Worm (Caenorhabditis elegans) whole organism, mixed stage, embryonic: ENCODE results near the gene Y43C5A.2.
A peak's percentile ranks its signal among the peaks of the same experiment; 100 is the strongest.

Experiments used
- M03D4.4 ChIP-seq: sonication (generic microtip); optimal IDR thresholded peaks from 2 replicates; lab custom pipeline; 2017; ENCODE audit warnings: mild to moderate bottlenecking, missing genetic modification characterization, missing compliant biosample characterization
- bed-3 ChIP-seq: fragments of 200-800 bp; sonication (Bioruptor generic); optimal IDR thresholded peaks from 3 replicates; lab custom pipeline; 2018; ENCODE audit warnings: mild to moderate bottlenecking, missing genetic modification characterization, moderate library complexity, missing compliant biosample characterization
- blmp-1 ChIP-seq: fragments of 150-350 bp; optimal IDR thresholded peaks from 2 replicates; lab custom pipeline; 2014; ENCODE audit warnings: missing biosample characterization, missing genetic modification characterization
- ceh-39 ChIP-seq: fragments of 150-350 bp; optimal IDR thresholded peaks from 2 replicates; lab custom pipeline; 2014; ENCODE audit warnings: missing biosample characterization, missing genetic modification characterization
- ceh-43 ChIP-seq: fragments of 200-800 bp; sonication (Bioruptor generic); optimal IDR thresholded peaks from 2 replicates; lab custom pipeline; 2018; ENCODE audit warnings: mild to moderate bottlenecking, missing genetic modification characterization, moderate library complexity, missing compliant biosample characterization
- ceh-83 ChIP-seq: fragments of 200-800 bp; sonication (Bioruptor generic); optimal IDR thresholded peaks from 2 replicates; lab custom pipeline; 2018; ENCODE audit warnings: mild to moderate bottlenecking, missing genetic modification characterization, missing compliant biosample characterization
- ces-1 ChIP-seq: fragments of 150-350 bp; optimal IDR thresholded peaks from 2 replicates; lab custom pipeline; 2014; ENCODE audit warnings: missing biosample characterization, missing genetic modification reagents, missing genetic modification characterization
- cnd-1 ChIP-seq: fragments of 200-800 bp; sonication (Bioruptor generic); optimal IDR thresholded peaks from 2 replicates; lab custom pipeline; 2018; ENCODE audit warnings: mild to moderate bottlenecking, missing genetic modification characterization, missing compliant biosample characterization
- drap-1 ChIP-seq: fragments of 200-800 bp; sonication (Bioruptor generic); optimal IDR thresholded peaks from 3 replicates; lab custom pipeline; 2018; ENCODE audit warnings: mild to moderate bottlenecking, missing genetic modification characterization, missing compliant biosample characterization
- elt-1 ChIP-seq: sonication (generic microtip); optimal IDR thresholded peaks from 2 replicates; lab custom pipeline; 2017; ENCODE audit warnings: missing genetic modification characterization, mild to moderate bottlenecking, missing compliant biosample characterization, antibody characterized with exemption, moderate library complexity, borderline replicate concordance; ENCODE audit not compliant: insufficient read depth
- elt-3 ChIP-seq: fragments of 150-350 bp; optimal IDR thresholded peaks from 2 replicates; lab custom pipeline; 2014; ENCODE audit warnings: missing biosample characterization, missing genetic modification characterization
- flh-1 ChIP-seq: fragments of 200-800 bp; sonication (Bioruptor generic); optimal IDR thresholded peaks from 2 replicates; lab custom pipeline; 2018; ENCODE audit warnings: mild to moderate bottlenecking, missing genetic modification characterization, moderate library complexity, missing compliant biosample characterization
- ham-2 ChIP-seq: fragments of 200-800 bp; sonication (Bioruptor generic); optimal IDR thresholded peaks from 2 replicates; lab custom pipeline; 2018; ENCODE audit warnings: mild to moderate bottlenecking, missing genetic modification characterization, missing compliant biosample characterization
- hlh-1 ChIP-seq: fragments of 150-350 bp; optimal IDR thresholded peaks from 2 replicates; lab custom pipeline; 2014; ENCODE audit warnings: missing biosample characterization, missing genetic modification reagents, missing genetic modification characterization
- lin-13 ChIP-seq: fragments of 150-350 bp; optimal IDR thresholded peaks from 2 replicates; lab custom pipeline; 2014; ENCODE audit warnings: missing biosample characterization, missing genetic modification characterization
- lin-32 ChIP-seq: fragments of 200-800 bp; sonication (Bioruptor generic); optimal IDR thresholded peaks from 2 replicates; lab custom pipeline; 2018; ENCODE audit warnings: mild to moderate bottlenecking, missing genetic modification characterization, missing compliant biosample characterization
- lsy-2 ChIP-seq: fragments of 150-350 bp; optimal IDR thresholded peaks from 2 replicates; lab custom pipeline; 2014; ENCODE audit warnings: missing biosample characterization, missing genetic modification characterization
- mab-5 ChIP-seq: fragments of 150-350 bp; optimal IDR thresholded peaks from 2 replicates; lab custom pipeline; 2014; ENCODE audit warnings: missing biosample characterization, missing genetic modification characterization
- mep-1 ChIP-seq: fragments of 150-350 bp; optimal IDR thresholded peaks from 2 replicates; lab custom pipeline; 2017; ENCODE audit warnings: missing biosample characterization, missing genetic modification reagents, missing genetic modification characterization, inconsistent platforms
- mls-2 ChIP-seq: sonication (generic microtip); optimal IDR thresholded peaks from 2 replicates; lab custom pipeline; 2016; ENCODE audit warnings: mild to moderate bottlenecking, missing genetic modification characterization, moderate library complexity, missing compliant biosample characterization
- nhr-12 ChIP-seq: fragments of 150-350 bp; optimal IDR thresholded peaks from 2 replicates; lab custom pipeline; 2014; ENCODE audit warnings: missing biosample characterization, missing genetic modification characterization
- nhr-2 ChIP-seq: fragments of 150-350 bp; optimal IDR thresholded peaks from 2 replicates; lab custom pipeline; 2014; ENCODE audit warnings: missing biosample characterization, missing genetic modification characterization
- nhr-237 ChIP-seq: fragments of 150-350 bp; optimal IDR thresholded peaks from 2 replicates; lab custom pipeline; 2014; ENCODE audit warnings: missing biosample characterization, missing genetic modification characterization
- nhr-28 ChIP-seq: fragments of 150-350 bp; optimal IDR thresholded peaks from 2 replicates; lab custom pipeline; 2014; ENCODE audit warnings: missing biosample characterization, missing genetic modification characterization
- nhr-76 ChIP-seq: sonication (generic microtip); optimal IDR thresholded peaks from 2 replicates; lab custom pipeline; 2017; ENCODE audit warnings: missing biosample characterization, missing genetic modification characterization
- pha-4 ChIP-seq: fragments of 150-350 bp; optimal IDR thresholded peaks from 2 replicates; lab custom pipeline; 2018; ENCODE audit warnings: missing biosample characterization, missing genetic modification reagents, missing genetic modification characterization
- sem-2 ChIP-seq: fragments of 200-800 bp; sonication (Bioruptor generic); optimal IDR thresholded peaks from 2 replicates; lab custom pipeline; 2018; ENCODE audit warnings: mild to moderate bottlenecking, missing genetic modification characterization, missing compliant biosample characterization
- snpc-4 ChIP-seq: fragments of 150-350 bp; optimal IDR thresholded peaks from 2 replicates; lab custom pipeline; 2014; ENCODE audit warnings: missing biosample characterization, missing genetic modification characterization
- sptf-1 ChIP-seq: sonication (generic microtip); optimal IDR thresholded peaks from 2 replicates; lab custom pipeline; 2017; ENCODE audit warnings: mild to moderate bottlenecking, missing genetic modification characterization, moderate library complexity, missing compliant biosample characterization
- tbx-8 ChIP-seq: fragments of 200-800 bp; sonication (Bioruptor generic); optimal IDR thresholded peaks from 2 replicates; lab custom pipeline; 2018; ENCODE audit warnings: mild to moderate bottlenecking, missing genetic modification characterization, moderate library complexity, missing compliant biosample characterization
- unc-120 ChIP-seq: sonication (generic microtip); optimal IDR thresholded peaks from 2 replicates; lab custom pipeline; 2017; ENCODE audit warnings: missing genetic modification characterization, missing compliant biosample characterization; ENCODE audit not compliant: poor library complexity, severe bottlenecking
- unc-39 ChIP-seq: fragments of 150-350 bp; optimal IDR thresholded peaks from 2 replicates; lab custom pipeline; 2014; ENCODE audit warnings: missing biosample characterization, missing genetic modification characterization
- unc-62 ChIP-seq: fragments of 150-350 bp; optimal IDR thresholded peaks from 2 replicates; lab custom pipeline; 2014; ENCODE audit warnings: missing biosample characterization, missing genetic modification reagents, missing genetic modification characterization
- zip-8 ChIP-seq: fragments of 150-350 bp; optimal IDR thresholded peaks from 2 replicates; lab custom pipeline; 2014; ENCODE audit warnings: missing biosample characterization, missing genetic modification characterization
- ztf-11 ChIP-seq: fragments of 150-350 bp; optimal IDR thresholded peaks from 2 replicates; lab custom pipeline; 2014; ENCODE audit warnings: missing biosample characterization, missing genetic modification characterization

Gene Y43C5A.2

ce11 chrIV:10269137-10269933 is at the start of gene Y43C5A.2, which contains the start of gene nspd-7:
TSS of gene Y43C5A.2 (plus strand) at chrIV:10269883.
TSS of gene nspd-7 (minus strand) at chrIV:10269187.
- TF ChIP-seq bed-3 (GFP tag; lab: Kevin White, UChicago): no peak
- no peak for TF ChIP-seq ztf-11
- TF ChIP-seq flh-1: no peak
- TF ChIP-seq nhr-76 (tag; lab: Kevin White, UChicago): no peak
- TF ChIP-seq unc-120 (tag; lab: Kevin White, UChicago): no peak
- TF ChIP-seq cnd-1 (tag; lab: Kevin White, UChicago): no peak
- no peak for TF ChIP-seq snpc-4
- TF ChIP-seq lin-32 (GFP tag; lab: Kevin White, UChicago): no peak
- TF ChIP-seq mls-2 (tag; lab: Kevin White, UChicago): no peak

- TF ChIP-seq ceh-39 (tag; lab: Kevin White, UChicago): no peak
- TF ChIP-seq, all 35 proteins: peak for 0
These were observed 48.5 kb upstream of the Y43C5A.2 start, which contains the start of gene tram-1 for ce11 chrIV:10221187-10221586. TSS of gene tram-1 (minus strand) at chrIV:10221287.

ce11 chrIV:10222122-10222589 is 47.5 kb upstream of the Y43C5A.2 start, which contains the start of gene C24F3.2:
TSS of gene C24F3.2 (plus strand) at chrIV:10222539.
- TF ChIP-seq unc-39 (tag; lab: Kevin White, UChicago) (no peak), flh-1 (no peak), lin-32 (GFP tag; lab: Kevin White, UChicago) (no peak), ces-1 (no peak), ztf-11 (no peak), blmp-1 (tag; lab: Kevin White, UChicago) (no peak), ham-2 (GFP tag; lab: Kevin White, UChicago) (peak; percentile 94), ceh-83 (no peak), lin-13 (tag; lab: Kevin White, UChicago) (no peak), nhr-237 (tag; lab: Kevin White, UChicago) (no peak), nhr-28 (tag; lab: Kevin White, UChicago) (no peak), pha-4 (tag; lab: Kevin White, UChicago) (no peak), unc-62 (GFP tag; lab: Kevin White, UChicago) (no peak), drap-1 (GFP tag; lab: Kevin White, UChicago) (peak; percentile 11), bed-3 (GFP tag; lab: Kevin White, UChicago) (no peak), cnd-1 (tag; lab: Kevin White, UChicago) (no peak), mep-1 (tag; lab: Kevin White, UChicago) (peak; percentile 30), tbx-8 (no peak), nhr-2 (tag; lab: Kevin White, UChicago) (peak; percentile 12), lsy-2 (tag; lab: Kevin White, UChicago) (peak; percentile 92), snpc-4 (no peak), mab-5 (tag; lab: Kevin White, UChicago) (no peak), zip-8 (tag; lab: Kevin White, UChicago) (no peak), hlh-1 (tag; lab: Kevin White, UChicago) (peak; percentile 27), ceh-43 (GFP tag; lab: Kevin White, UChicago) (no peak), nhr-12 (tag; lab: Kevin White, UChicago) (no peak), mls-2 (tag; lab: Kevin White, UChicago) (peak; percentile 77), elt-3 (tag; lab: Kevin White, UChicago) (no peak), ceh-39 (tag; lab: Kevin White, UChicago) (no peak), sem-2 (GFP tag; lab: Kevin White, UChicago) (no peak), unc-120 (tag; lab: Kevin White, UChicago) (no peak), M03D4.4 (tag; lab: Kevin White, UChicago) (no peak), sptf-1 (tag; lab: Kevin White, UChicago) (no peak), elt-1 (no peak), nhr-76 (tag; lab: Kevin White, UChicago) (no peak)
